Fruit fly (Drosophila melanogaster) whole organism, wandering third instar larva: ENCODE measurements around the gene CG31780.

Experiments used
- Abd-B ChIP-seq: fragments of >200 bp; optimal IDR thresholded peaks from 2 replicates; lab custom pipeline; 2017; ENCODE audit warnings: missing biosample characterization, missing genetic modification characterization
- CG32264 ChIP-seq: fragments of 200-800 bp; sonication (Bioruptor generic); optimal IDR thresholded peaks from 2 replicates; lab custom pipeline; 2016; ENCODE audit warnings: missing biosample characterization, missing genetic modification characterization
- Dfd ChIP-seq: fragments of >200 bp; optimal IDR thresholded peaks from 2 replicates; lab custom pipeline; 2017; ENCODE audit warnings: missing biosample characterization, missing genetic modification characterization
- Dif ChIP-seq: fragments of 200-275, 200-300 bp; sonication (Bioruptor generic); optimal IDR thresholded peaks from 2 replicates; lab custom pipeline; 2018; ENCODE audit warnings: missing biosample characterization, missing genetic modification characterization; ENCODE audit not compliant: partially characterized antibody
- GATAd ChIP-seq: sonication (Bioruptor generic); optimal IDR thresholded peaks from 2 replicates; lab custom pipeline; 2016; ENCODE audit warnings: missing biosample characterization, missing genetic modification characterization
- HLH106 ChIP-seq: fragments of 200-800 bp; optimal IDR thresholded peaks from 3 replicates; lab custom pipeline; 2019; ENCODE audit warnings: missing biosample characterization, mild to moderate bottlenecking, missing genetic modification characterization, moderate library complexity
- Hnf4 ChIP-seq: fragments of 200-800 bp; sonication (Bioruptor generic); optimal IDR thresholded peaks from 2 replicates; lab custom pipeline; 2016; ENCODE audit warnings: missing biosample characterization, mild to moderate bottlenecking, missing genetic modification characterization
- Hr83 ChIP-seq: fragments of 200-300 bp; sonication (Bioruptor generic); optimal IDR thresholded peaks from 2 replicates; lab custom pipeline; 2016; ENCODE audit warnings: missing biosample characterization, mild to moderate bottlenecking, missing genetic modification characterization, moderate library complexity; ENCODE audit not compliant: poor library complexity, severe bottlenecking
- Mio ChIP-seq: sonication (Bioruptor generic); optimal IDR thresholded peaks from 2 replicates; lab custom pipeline; 2016; ENCODE audit warnings: missing biosample characterization, missing genetic modification characterization
- OdsH ChIP-seq: fragments of 200-800 bp; sonication (Bioruptor generic); optimal IDR thresholded peaks from 2 replicates; lab custom pipeline; 2016; ENCODE audit warnings: missing biosample characterization, mild to moderate bottlenecking, missing genetic modification characterization
- Rel ChIP-seq, 2 experiments: fragments of 200-800 bp; sonication (Bioruptor generic) in 1 of 2; optimal IDR thresholded peaks; 2 replicates in 1 of 2; 3 replicates in 1 of 2; lab custom pipeline; 2016 to 2019; ENCODE audit warnings: mild to moderate bottlenecking in 2 of 2, missing biosample characterization in 2 of 2, missing genetic modification characterization in 2 of 2, moderate library complexity in 1 of 2
- Sp1 ChIP-seq: fragments of 200-800 bp; sonication (Bioruptor generic); optimal IDR thresholded peaks from 3 replicates; lab custom pipeline; 2019; ENCODE audit warnings: missing biosample characterization, mild to moderate bottlenecking, missing genetic modification characterization, moderate library complexity
- Vsx2 ChIP-seq: fragments of 200-300, 225-300 bp; sonication (Bioruptor generic); optimal IDR thresholded peaks from 2 replicates; lab custom pipeline; 2018; ENCODE audit warnings: missing biosample characterization, missing genetic modification characterization; ENCODE audit not compliant: partially characterized antibody
- br ChIP-seq: fragments of 200-800 bp; sonication (Bioruptor generic); optimal IDR thresholded peaks from 2 replicates; lab custom pipeline; 2016; ENCODE audit warnings: missing biosample characterization, missing genetic modification characterization
- brk ChIP-seq: fragments of 200-800 bp; sonication (Bioruptor generic); optimal IDR thresholded peaks from 2 replicates; lab custom pipeline; 2016; ENCODE audit warnings: missing biosample characterization, mild to moderate bottlenecking, missing genetic modification characterization
- dl ChIP-seq, 2 experiments: fragments of 175-275, 200-275 bp in 1 of 2; fragments of 200-275 bp in 1 of 2; sonication (Bioruptor generic); optimal IDR thresholded peaks; lab custom pipeline; 2018; ENCODE audit warnings: mild to moderate bottlenecking in 2 of 2, missing biosample characterization in 2 of 2, missing genetic modification characterization in 2 of 2, moderate library complexity in 2 of 2; ENCODE audit not compliant: partially characterized antibody in 2 of 2, insufficient read depth in 1 of 2
- dmrt93B ChIP-seq: fragments of 200-800 bp; sonication (Bioruptor generic); optimal IDR thresholded peaks from 2 replicates; lab custom pipeline; 2018; ENCODE audit warnings: missing biosample characterization, mild to moderate bottlenecking, missing genetic modification characterization
- dsf ChIP-seq: sonication (Bioruptor generic); optimal IDR thresholded peaks from 2 replicates; lab custom pipeline; 2016; ENCODE audit warnings: missing biosample characterization, missing genetic modification characterization, borderline replicate concordance
- ey ChIP-seq: fragments of 200-800 bp; sonication (Bioruptor generic); optimal IDR thresholded peaks from 2 replicates; lab custom pipeline; 2016; ENCODE audit warnings: missing biosample characterization, missing genetic modification characterization
- fru ChIP-seq: fragments of 200-800 bp; sonication (Bioruptor generic); optimal IDR thresholded peaks from 3 replicates; lab custom pipeline; 2016; ENCODE audit warnings: missing biosample characterization, mild to moderate bottlenecking, missing genetic modification characterization
- h ChIP-seq: fragments of 200-800 bp; sonication (Bioruptor generic); optimal IDR thresholded peaks from 3 replicates; lab custom pipeline; 2016; ENCODE audit warnings: missing biosample characterization, mild to moderate bottlenecking, missing genetic modification characterization
- jim ChIP-seq: fragments of 175-275, 200-325 bp; sonication (Bioruptor generic); optimal IDR thresholded peaks from 2 replicates; lab custom pipeline; 2016; ENCODE audit warnings: missing biosample characterization, mild to moderate bottlenecking, missing genetic modification characterization
- lola ChIP-seq: fragments of >200 bp; optimal IDR thresholded peaks from 2 replicates; lab custom pipeline; 2017; ENCODE audit warnings: missing biosample characterization, missing genetic modification characterization
- pan ChIP-seq: fragments of >200 bp; optimal IDR thresholded peaks from 2 replicates; lab custom pipeline; 2017
- psq ChIP-seq: fragments of 200-800 bp; sonication (Bioruptor generic); optimal IDR thresholded peaks from 3 replicates; lab custom pipeline; 2017; ENCODE audit warnings: missing biosample characterization, mild to moderate bottlenecking, missing genetic modification characterization, moderate library complexity
- rgr ChIP-seq: fragments of 200-800 bp; sonication (Bioruptor generic); optimal IDR thresholded peaks from 3 replicates; lab custom pipeline; 2016; ENCODE audit warnings: missing biosample characterization, mild to moderate bottlenecking, missing genetic modification characterization
- sv ChIP-seq: fragments of 200-800 bp; sonication (Bioruptor generic); optimal IDR thresholded peaks from 3 replicates; lab custom pipeline; 2016; ENCODE audit warnings: missing biosample characterization, missing genetic modification characterization
- woc ChIP-seq: sonication (Bioruptor generic); optimal IDR thresholded peaks from 2 replicates; lab custom pipeline; 2016; ENCODE audit warnings: missing biosample characterization, mild to moderate bottlenecking, missing genetic modification characterization

CG31780 gene

DNA sequence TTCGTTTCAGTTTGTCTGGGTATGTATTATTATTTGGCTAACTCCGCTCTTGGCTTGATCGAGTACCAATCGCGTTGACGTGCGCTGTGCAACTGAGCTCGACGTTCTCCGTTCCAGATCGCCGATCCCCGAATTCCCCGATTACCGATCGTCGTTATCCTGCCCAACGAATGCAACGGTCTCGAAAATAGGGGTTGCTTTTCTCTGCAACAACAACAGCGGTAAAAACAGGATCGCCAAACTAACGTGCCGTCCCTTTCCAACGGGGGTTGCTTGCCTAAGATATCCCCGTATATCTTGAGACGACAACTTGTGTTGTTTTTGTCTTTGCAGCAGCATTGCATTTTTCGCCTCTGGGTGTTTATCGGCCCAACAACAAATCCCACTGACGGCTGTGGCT is 35.8 kb downstream of the CG31780 start:
- TF ChIP-seq Abd-B (GFP tag; lab: Kevin White, UChicago) (no peak), Vsx2 (GFP tag; lab: Kevin White, UChicago) (no peak), h (no peak), CG32264 (GFP tag; lab: Kevin White, UChicago) (no peak), Rel (GFP tag; optimal IDR thresholded peaks at IDR 0.05; lab: Kevin White, UChicago) (no peak), Rel (tag; optimal IDR thresholded peaks at IDR 0.05; lab: Kevin White, UChicago) (no peak), Hnf4 (GFP tag; lab: Kevin White, UChicago) (no peak), Hr83 (GFP tag; lab: Kevin White, UChicago) (no peak), Mio (GFP tag; lab: Kevin White, UChicago) (no peak), rgr (GFP tag; lab: Kevin White, UChicago) (no peak), sv (GFP tag; lab: Kevin White, UChicago) (no peak), psq (GFP tag; lab: Kevin White, UChicago) (no peak), woc (GFP tag; lab: Kevin White, UChicago) (no peak), brk (GFP tag; lab: Kevin White, UChicago) (no peak), HLH106 (tag; lab: Kevin White, UChicago) (no peak), Dfd (GFP tag; lab: Kevin White, UChicago) (no peak)

DNA sequence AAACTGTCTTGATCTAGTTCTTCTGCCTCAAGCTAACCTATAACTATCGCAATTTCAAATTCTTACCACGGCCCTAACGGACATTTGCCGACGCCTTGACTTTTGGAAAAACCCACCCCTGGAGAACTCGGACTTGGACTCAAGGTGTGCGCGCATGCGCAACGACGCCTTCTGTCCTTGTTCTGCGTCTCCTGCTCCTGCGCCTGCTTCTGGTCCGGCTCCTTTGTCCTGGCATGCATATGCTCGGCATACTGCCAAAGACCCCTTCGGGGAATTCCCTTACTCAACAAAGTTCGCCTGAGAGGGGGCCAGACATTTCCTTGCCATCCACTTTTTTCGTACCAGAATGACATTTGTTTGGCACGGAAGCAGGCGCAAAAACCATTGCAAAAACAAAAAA is 40.1 kb downstream of the CG31780 start:
- TF ChIP-seq CG32264 (GFP tag; lab: Kevin White, UChicago): no peak
- TF ChIP-seq woc (GFP tag; lab: Kevin White, UChicago): no peak
- TF ChIP-seq Hnf4 (GFP tag; lab: Kevin White, UChicago): no peak
- TF ChIP-seq Sp1 (GFP tag; lab: Kevin White, UChicago): no peak
- TF ChIP-seq lola (GFP tag; lab: Kevin White, UChicago): no peak
- no peak for TF ChIP-seq jim
- TF ChIP-seq fru (GFP tag; lab: Kevin White, UChicago): no peak
- TF ChIP-seq Rel (GFP tag; optimal IDR thresholded peaks at IDR 0.05; lab: Kevin White, UChicago): no peak
- peak; percentile 34 for TF ChIP-seq Rel (tag; optimal IDR thresholded peaks at IDR 0.05; lab: Kevin White, UChicago)

DNA sequence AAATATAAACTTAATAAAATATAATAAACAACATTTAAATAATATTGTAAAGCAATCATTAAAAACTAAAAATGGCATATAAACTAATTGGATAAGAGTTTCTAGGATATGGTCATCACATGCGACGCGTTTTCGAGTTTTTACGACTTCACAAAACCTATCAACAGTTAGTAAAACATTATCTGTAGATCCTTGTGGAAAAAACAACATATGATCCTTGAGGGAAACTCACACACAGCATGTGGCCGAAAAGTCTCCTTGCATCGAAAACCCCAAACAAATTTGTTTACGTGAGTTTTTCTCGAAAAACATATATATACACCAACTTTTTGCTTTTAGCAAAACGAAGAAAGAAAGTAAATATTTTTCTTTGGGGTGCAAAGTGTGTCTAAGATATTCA is 45.1 kb downstream of the CG31780 start:
- TF ChIP-seq OdsH (GFP tag; lab: Kevin White, UChicago) (no peak), h (no peak), Hnf4 (GFP tag; lab: Kevin White, UChicago) (no peak), lola (GFP tag; lab: Kevin White, UChicago) (no peak), fru (GFP tag; lab: Kevin White, UChicago) (no peak)

DNA sequence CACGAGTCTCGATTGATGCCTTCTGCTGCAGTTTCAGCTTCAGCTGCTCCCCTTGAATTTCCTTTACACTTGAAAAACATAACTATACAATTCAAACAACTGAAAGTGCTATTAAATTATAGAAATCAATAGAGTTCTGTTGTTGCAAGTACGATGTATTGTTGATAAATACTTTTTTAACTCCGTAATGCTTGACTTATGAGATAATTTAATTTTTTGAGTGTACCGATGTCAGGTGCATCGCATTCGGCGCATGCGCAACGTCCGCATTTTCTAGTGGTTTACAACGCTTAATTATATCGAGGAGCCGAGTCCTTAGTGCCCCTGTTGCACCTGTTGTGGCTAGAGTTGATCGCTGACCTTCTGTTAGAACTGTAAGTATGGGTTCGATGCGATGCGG is 45.6 kb downstream of the CG31780 start:
- TF ChIP-seq br (GFP tag; lab: Kevin White, UChicago) (no peak), sv (GFP tag; lab: Kevin White, UChicago) (no peak), dmrt93B (GFP tag; lab: Kevin White, UChicago) (no peak), fru (GFP tag; lab: Kevin White, UChicago) (no peak), dsf (GFP tag; lab: Kevin White, UChicago) (no peak), Dif (GFP tag; lab: Kevin White, UChicago) (no peak)

DNA sequence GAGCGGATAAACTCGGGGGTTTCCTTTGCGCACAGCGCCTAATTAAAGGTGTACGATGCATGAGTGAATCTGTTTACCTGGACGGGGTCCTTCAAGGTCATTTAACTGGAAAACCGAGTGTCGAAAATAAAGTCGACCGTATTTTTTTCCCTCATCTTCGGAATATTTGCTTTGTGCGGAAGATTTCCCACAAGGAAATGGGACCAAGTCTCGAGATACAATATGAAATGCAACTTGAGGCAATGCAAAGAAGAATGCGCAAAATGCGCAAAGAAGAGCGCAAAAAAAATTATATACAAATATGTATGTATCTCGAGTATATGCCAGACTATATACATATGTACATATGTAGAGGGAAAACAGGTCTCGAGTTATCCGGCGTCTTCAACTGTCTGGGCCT is 47.1 kb downstream of the CG31780 start:
- TF ChIP-seq woc (GFP tag; lab: Kevin White, UChicago) (no peak), rgr (GFP tag; lab: Kevin White, UChicago) (no peak), Vsx2 (GFP tag; lab: Kevin White, UChicago) (no peak), Abd-B (GFP tag; lab: Kevin White, UChicago) (no peak), pan (lab: Kevin White, UChicago) (no peak), GATAd (no peak), Rel (GFP tag; optimal IDR thresholded peaks at IDR 0.05; lab: Kevin White, UChicago) (no peak), Rel (tag; optimal IDR thresholded peaks at IDR 0.05; lab: Kevin White, UChicago) (no peak), sv (GFP tag; lab: Kevin White, UChicago) (no peak), lola (GFP tag; lab: Kevin White, UChicago) (no peak), Mio (GFP tag; lab: Kevin White, UChicago) (no peak), ey (GFP tag; lab: Kevin White, UChicago) (no peak), dl (GFP tag; optimal IDR thresholded peaks at IDR 0.05; lab: Kevin White, UChicago; ENCODE audit: insufficient read depth in 1 of 2, partially characterized antibody in 2 of 2) (no peak), Dif (GFP tag; lab: Kevin White, UChicago) (no peak)
